Fruit fly (Drosophila melanogaster) whole organism, embryonic: ENCODE data around the gene ecd.
A peak's percentile ranks its signal among the peaks of the same experiment; 100 is the strongest.

Experiments
- ATbp ChIP-seq: fragments of 200-800 bp; sonication (Bioruptor generic); optimal IDR thresholded peaks from 2 replicates; lab custom pipeline; 2017; ENCODE audit warnings: missing biosample characterization, mild to moderate bottlenecking, missing genetic modification characterization, missing genetic modification reagents
- Aef1 ChIP-seq: fragments of 200-800 bp; sonication (Bioruptor generic); IDR thresholded peaks from 3 replicates; pipeline ENCODE4 v1.3.6; 2022; ENCODE audit warnings: missing biosample characterization, missing genetic modification characterization
- Antp ChIP-seq: fragments of 200-800 bp; sonication (Bioruptor generic); optimal IDR thresholded peaks from 3 replicates; lab custom pipeline; 2016; ENCODE audit warnings: missing biosample characterization, missing genetic modification characterization
- Asciz ChIP-seq: fragments of 200-800 bp; sonication (Bioruptor generic); optimal IDR thresholded peaks from 2 replicates; lab custom pipeline; 2017; ENCODE audit warnings: missing biosample characterization, mild to moderate bottlenecking, missing genetic modification characterization, missing genetic modification reagents
- Bdp1 ChIP-seq: fragments of 200-800 bp; sonication (Bioruptor generic); optimal IDR thresholded peaks from 3 replicates; lab custom pipeline; 2016; ENCODE audit warnings: missing biosample characterization, missing genetic modification characterization
- CG10209 ChIP-seq: fragments of 200-800 bp; sonication (Bioruptor generic); optimal IDR thresholded peaks from 3 replicates; lab custom pipeline; 2017; ENCODE audit warnings: missing biosample characterization, mild to moderate bottlenecking, missing genetic modification characterization, missing genetic modification reagents
- CG10543 ChIP-seq: fragments of 200-800 bp; sonication (Bioruptor generic); optimal IDR thresholded peaks from 3 replicates; lab custom pipeline; 2017; ENCODE audit warnings: missing biosample characterization, mild to moderate bottlenecking, missing genetic modification characterization, moderate library complexity
- CG10654 ChIP-seq: fragments of 200-800 bp; sonication (Bioruptor generic); optimal IDR thresholded peaks from 2 replicates; lab custom pipeline; 2016; ENCODE audit warnings: missing biosample characterization, missing genetic modification characterization
- CG11456 ChIP-seq: fragments of 200-800 bp; sonication (Bioruptor generic); IDR thresholded peaks from 3 replicates; pipeline ENCODE4 v1.3.6; 2022; ENCODE audit warnings: missing biosample characterization, missing genetic modification characterization
- CG12219 ChIP-seq: fragments of 200-800 bp; sonication (Bioruptor generic); optimal IDR thresholded peaks from 3 replicates; lab custom pipeline; 2018; ENCODE audit warnings: missing biosample characterization, mild to moderate bottlenecking, missing genetic modification characterization
- CG13296 ChIP-seq: fragments of 200-800 bp; sonication (Bioruptor generic); optimal IDR thresholded peaks from 3 replicates; lab custom pipeline; 2018; ENCODE audit warnings: missing biosample characterization, mild to moderate bottlenecking, missing genetic modification characterization
- CG14965 ChIP-seq: fragments of 200-800 bp; sonication (Bioruptor generic); optimal IDR thresholded peaks from 2 replicates; lab custom pipeline; 2016; ENCODE audit warnings: missing biosample characterization, missing genetic modification characterization, borderline replicate concordance
- CG15514 ChIP-seq: fragments of 200-800 bp; sonication (Bioruptor generic); optimal IDR thresholded peaks from 3 replicates; lab custom pipeline; 2017; ENCODE audit warnings: missing biosample characterization, missing genetic modification characterization, mild to moderate bottlenecking, moderate library complexity, missing genetic modification reagents
- CG15601 ChIP-seq: fragments of 200-800 bp; sonication (Bioruptor generic); optimal IDR thresholded peaks from 3 replicates; lab custom pipeline; 2019; ENCODE audit warnings: missing biosample characterization, mild to moderate bottlenecking, missing genetic modification characterization, moderate library complexity
- CG17385 ChIP-seq: fragments of 200-800 bp; sonication (Bioruptor generic); optimal IDR thresholded peaks from 3 replicates; lab custom pipeline; 2018; ENCODE audit warnings: missing biosample characterization, mild to moderate bottlenecking, missing genetic modification characterization
- CG17829 ChIP-seq: fragments of 200-800 bp; optimal IDR thresholded peaks from 2 replicates; lab custom pipeline; 2019; ENCODE audit warnings: missing biosample characterization, mild to moderate bottlenecking, missing genetic modification characterization, moderate library complexity
- CG17912 ChIP-seq: fragments of 200-800 bp; sonication (Bioruptor generic); optimal IDR thresholded peaks from 2 replicates; lab custom pipeline; 2018; ENCODE audit warnings: missing biosample characterization, mild to moderate bottlenecking, missing genetic modification characterization
- CG18619 ChIP-seq: fragments of 200-800 bp; sonication (Bioruptor generic); optimal IDR thresholded peaks from 3 replicates; lab custom pipeline; 2017; ENCODE audit warnings: missing biosample characterization, mild to moderate bottlenecking, missing genetic modification characterization
- CG2678 ChIP-seq: fragments of 200-800 bp; sonication (Bioruptor generic); optimal IDR thresholded peaks from 3 replicates; lab custom pipeline; 2019; ENCODE audit warnings: missing biosample characterization, mild to moderate bottlenecking, missing genetic modification characterization, moderate library complexity
- CG31388 ChIP-seq: fragments of 200-800 bp; sonication (Bioruptor generic); optimal IDR thresholded peaks from 2 replicates; lab custom pipeline; 2016; ENCODE audit warnings: missing biosample characterization, missing genetic modification characterization
- CG34376 ChIP-seq: fragments of 200-800 bp; sonication (Bioruptor generic); optimal IDR thresholded peaks from 2 replicates; lab custom pipeline; 2018; ENCODE audit warnings: missing biosample characterization, mild to moderate bottlenecking, missing genetic modification characterization
- CG3726 ChIP-seq: fragments of 200-800 bp; sonication (Bioruptor generic); IDR thresholded peaks from 3 replicates; pipeline ENCODE4, ENCODE4 v1.3.6; 2022; ENCODE audit warnings: missing biosample characterization, missing genetic modification characterization
- CG4707 ChIP-seq: fragments of 200-800 bp; sonication (Bioruptor generic); optimal IDR thresholded peaks from 2 replicates; lab custom pipeline; 2018; ENCODE audit warnings: missing biosample characterization, mild to moderate bottlenecking, missing genetic modification characterization, moderate library complexity
- CG6813 ChIP-seq: fragments of 200-800 bp; sonication (Bioruptor generic); optimal IDR thresholded peaks from 2 replicates; lab custom pipeline; 2017; ENCODE audit warnings: missing biosample characterization, missing genetic modification characterization, mild to moderate bottlenecking, moderate library complexity, missing genetic modification reagents
- CG7928 ChIP-seq: fragments of 200-800 bp; sonication (Bioruptor generic); optimal IDR thresholded peaks from 2 replicates; lab custom pipeline; 2017; ENCODE audit warnings: missing biosample characterization, mild to moderate bottlenecking, missing genetic modification characterization
- CG7987 ChIP-seq: fragments of 200-800 bp; sonication (Bioruptor generic); optimal IDR thresholded peaks from 2 replicates; lab custom pipeline; 2018; ENCODE audit warnings: missing biosample characterization, mild to moderate bottlenecking, missing genetic modification characterization, moderate library complexity
- CkIIα-i1 ChIP-seq: fragments of 200-800 bp; sonication (Bioruptor generic); IDR thresholded peaks from 2 replicates; pipeline ENCODE4 v1.3.6; 2022; ENCODE audit warnings: missing biosample characterization, missing genetic modification characterization
- Dip3 ChIP-seq: fragments of 200-800 bp; sonication (Bioruptor generic); optimal IDR thresholded peaks from 3 replicates; lab custom pipeline; 2016; ENCODE audit warnings: missing biosample characterization, missing genetic modification characterization
- E2f1 ChIP-seq: fragments of 200-800 bp; sonication (Bioruptor generic); IDR thresholded peaks from 2 replicates; pipeline ENCODE4 v1.3.6; 2022; ENCODE audit warnings: missing biosample characterization, missing genetic modification characterization
- Elba2 ChIP-seq: fragments of 200-800 bp; sonication (Bioruptor generic); optimal IDR thresholded peaks from 3 replicates; lab custom pipeline; 2016; ENCODE audit warnings: missing biosample characterization, missing genetic modification characterization
- HLH4C ChIP-seq: fragments of 200-800 bp; sonication (Bioruptor generic); IDR thresholded peaks from 3 replicates; pipeline ENCODE4 v1.3.6; 2022; ENCODE audit warnings: missing biosample characterization, missing genetic modification characterization; ENCODE audit not compliant: partially characterized antibody
- HLHmδ ChIP-seq: fragments of 200-800 bp; sonication (Bioruptor generic); optimal IDR thresholded peaks from 2 replicates; lab custom pipeline; 2018; ENCODE audit warnings: missing biosample characterization, mild to moderate bottlenecking, missing genetic modification characterization, moderate library complexity
- Hr39 ChIP-seq: fragments of >200 bp; optimal IDR thresholded peaks from 2 replicates; lab custom pipeline; 2017
- Meics ChIP-seq: fragments of 200-800 bp; sonication (Bioruptor generic); optimal IDR thresholded peaks from 2 replicates; lab custom pipeline; 2017; ENCODE audit warnings: missing biosample characterization, mild to moderate bottlenecking, missing genetic modification characterization
- Nf-YC ChIP-seq: fragments of 200-800 bp; optimal IDR thresholded peaks from 3 replicates; lab custom pipeline; 2019; ENCODE audit warnings: missing biosample characterization, mild to moderate bottlenecking, missing genetic modification characterization, moderate library complexity
- ap ChIP-seq: fragments of 200-800 bp; sonication (Bioruptor generic); IDR thresholded peaks from 2 replicates; pipeline ENCODE4 v1.3.6; 2022; ENCODE audit warnings: missing biosample characterization, missing genetic modification characterization
- br ChIP-seq: fragments of >200 bp; optimal IDR thresholded peaks from 2 replicates; lab custom pipeline; 2017
- cato ChIP-seq: fragments of 200-800 bp; sonication (Bioruptor generic); optimal IDR thresholded peaks from 2 replicates; lab custom pipeline; 2016; ENCODE audit warnings: missing biosample characterization, missing genetic modification characterization, borderline replicate concordance
- dati ChIP-seq: fragments of 200-800 bp; sonication (Bioruptor generic); IDR thresholded peaks from 2 replicates; pipeline ENCODE4 v1.3.6; 2022; ENCODE audit warnings: missing biosample characterization, missing genetic modification characterization
- dmrt11E ChIP-seq: fragments of 200-800 bp; sonication (Bioruptor generic); optimal IDR thresholded peaks from 3 replicates; lab custom pipeline; 2018; ENCODE audit warnings: missing biosample characterization, mild to moderate bottlenecking, missing genetic modification characterization, moderate library complexity
- fd96Cb ChIP-seq: fragments of 200-800 bp; sonication (Bioruptor generic); optimal IDR thresholded peaks from 2 replicates; lab custom pipeline; 2018; ENCODE audit warnings: missing biosample characterization, mild to moderate bottlenecking, missing genetic modification characterization, moderate library complexity
- hbn ChIP-seq: fragments of 200-800 bp; sonication (Bioruptor generic); IDR thresholded peaks from 2 replicates; pipeline ENCODE4 v1.3.6; 2022; ENCODE audit warnings: missing biosample characterization, missing genetic modification characterization; ENCODE audit not compliant: partially characterized antibody
- kni ChIP-seq: fragments of 200-800 bp; sonication (Bioruptor generic); optimal IDR thresholded peaks from 3 replicates; lab custom pipeline; 2017; ENCODE audit warnings: mild to moderate bottlenecking, missing biosample characterization, missing genetic modification reagents, missing genetic modification characterization
- nmo ChIP-seq: fragments of 200-800 bp; sonication (Bioruptor generic); optimal IDR thresholded peaks from 2 replicates; lab custom pipeline; 2018; ENCODE audit warnings: missing biosample characterization, mild to moderate bottlenecking, missing genetic modification characterization, moderate library complexity
- p53 ChIP-seq: fragments of 200-800 bp; sonication (Bioruptor generic); optimal IDR thresholded peaks from 2 replicates; lab custom pipeline; 2016; ENCODE audit warnings: missing biosample characterization, missing genetic modification characterization
- salm ChIP-seq: fragments of 200-800 bp; sonication (Bioruptor generic); optimal IDR thresholded peaks from 2 replicates; lab custom pipeline; 2018; ENCODE audit warnings: missing biosample characterization, mild to moderate bottlenecking, missing genetic modification characterization
- sob ChIP-seq: fragments of 200-800 bp; sonication (Bioruptor generic); IDR thresholded peaks from 2 replicates; pipeline ENCODE4 v1.3.6; 2022; ENCODE audit warnings: missing biosample characterization, missing genetic modification characterization
- tgo ChIP-seq: fragments of 200-800 bp; sonication (Bioruptor generic); IDR thresholded peaks from 3 replicates; pipeline ENCODE4 v1.3.6; 2022; ENCODE audit warnings: missing biosample characterization, missing genetic modification characterization
- tin ChIP-seq: fragments of 200-800 bp; sonication (Bioruptor generic); optimal IDR thresholded peaks from 3 replicates; lab custom pipeline; 2016; ENCODE audit warnings: missing biosample characterization, missing genetic modification characterization
- zen ChIP-seq: fragments of 200-800 bp; sonication (Bioruptor generic); optimal IDR thresholded peaks from 3 replicates; lab custom pipeline; 2018; ENCODE audit warnings: missing biosample characterization, mild to moderate bottlenecking, missing genetic modification characterization, moderate library complexity

Gene ecd

DNA sequence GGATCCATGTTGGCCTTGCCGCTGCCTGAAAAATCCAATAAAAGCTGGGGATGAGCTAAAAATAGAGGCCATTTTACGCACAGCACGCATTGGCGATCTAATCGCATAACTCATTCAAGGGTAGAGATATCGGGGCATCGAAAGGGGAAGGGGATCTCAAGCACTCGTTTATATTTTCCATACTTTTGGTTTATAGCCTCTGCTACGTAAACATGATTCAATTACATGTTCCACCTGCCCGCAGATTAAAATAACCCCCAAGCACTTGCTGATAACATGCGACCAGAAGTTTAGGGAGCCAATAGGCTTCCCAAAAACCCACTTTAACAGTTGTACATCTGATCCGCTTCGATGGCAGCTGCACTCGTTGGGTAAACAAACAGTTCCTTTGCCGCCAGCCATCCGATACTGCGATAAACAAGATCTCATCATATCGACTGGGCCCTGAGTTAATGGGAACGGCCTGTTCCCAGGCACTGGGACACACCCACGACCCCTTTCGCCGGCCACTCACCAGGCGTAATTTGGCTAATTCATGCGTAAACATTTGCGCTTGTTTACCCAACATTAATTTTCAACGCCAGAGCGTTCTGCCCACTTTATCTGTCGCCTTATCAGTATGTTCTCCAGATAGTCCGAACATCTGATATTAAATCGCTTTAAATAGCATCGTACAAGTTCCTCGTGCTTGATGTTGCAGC, 11.5 kb downstream of the ecd start (continued):
- TF ChIP-seq tin (no peak), sob (GFP tag; lab: Robert Waterston, UW) (no peak), tgo (GFP tag; lab: Robert Waterston, UW) (no peak), Hr39 (no peak), ATbp (GFP tag; lab: Kevin White, UChicago) (peak; percentile 31), CG34376 (GFP tag; lab: Kevin White, UChicago) (peak; percentile 27), CG10654 (GFP tag; lab: Kevin White, UChicago) (no peak), Asciz (GFP tag; lab: Kevin White, UChicago) (no peak), Elba2 (GFP tag; lab: Kevin White, UChicago) (no peak), CG6813 (GFP tag; lab: Kevin White, UChicago) (peak; percentile 11), ap (GFP tag; lab: Robert Waterston, UW) (no peak), CG7987 (GFP tag; lab: Kevin White, UChicago) (peak; percentile 29), CG13296 (peak; percentile 53), zen (tag; lab: Kevin White, UChicago) (no peak), kni (GFP tag; lab: Kevin White, UChicago) (no peak), CkIIα-i1 (GFP tag; lab: Robert Waterston, UW) (no peak), Meics (GFP tag; lab: Kevin White, UChicago) (peak; percentile 41), CG17385 (GFP tag; lab: Kevin White, UChicago) (peak; percentile 3), CG7928 (GFP tag; lab: Kevin White, UChicago) (no peak), CG3726 (no peak), cato (GFP tag; lab: Kevin White, UChicago) (no peak), CG2678 (tag; lab: Kevin White, UChicago) (no peak), hbn (GFP tag; lab: Robert Waterston, UW) (no peak), CG10543 (peak; percentile 59), Bdp1 (GFP tag; lab: Kevin White, UChicago) (no peak), Aef1 (GFP tag; lab: Robert Waterston, UW) (no peak), CG15514 (GFP tag; lab: Kevin White, UChicago) (peak; percentile 26), HLH4C (GFP tag; lab: Robert Waterston, UW) (no peak), CG4707 (GFP tag; lab: Kevin White, UChicago) (no peak), fd96Cb (tag; lab: Kevin White, UChicago) (no peak), nmo (GFP tag; lab: Kevin White, UChicago) (no peak), Antp (no peak), E2f1 (GFP tag; lab: Robert Waterston, UW) (no peak), CG18619 (GFP tag; lab: Kevin White, UChicago) (no peak), Nf-YC (tag; lab: Kevin White, UChicago) (peak; percentile 1), CG15601 (tag; lab: Kevin White, UChicago) (no peak), dmrt11E (tag; lab: Kevin White, UChicago) (no peak), CG10209 (GFP tag; lab: Kevin White, UChicago) (no peak), CG11456 (no peak), Dip3 (GFP tag; lab: Kevin White, UChicago) (no peak), dati (no peak), CG14965 (GFP tag; lab: Kevin White, UChicago) (no peak), CG17912 (GFP tag; lab: Kevin White, UChicago) (no peak), CG31388 (GFP tag; lab: Kevin White, UChicago) (no peak), br (lab: Kevin White, UChicago) (no peak), HLHmδ (GFP tag; lab: Kevin White, UChicago) (no peak), CG17829 (tag; lab: Kevin White, UChicago) (no peak), salm (tag; lab: Kevin White, UChicago) (no peak), p53 (GFP tag; lab: Kevin White, UChicago) (no peak), CG12219 (no peak)
